Fruit fly (Drosophila melanogaster): Measurements from ENCODE around the gene CG8036.
A peak's percentile ranks its signal among the peaks of the same experiment; 100 is the strongest.

DNA sequence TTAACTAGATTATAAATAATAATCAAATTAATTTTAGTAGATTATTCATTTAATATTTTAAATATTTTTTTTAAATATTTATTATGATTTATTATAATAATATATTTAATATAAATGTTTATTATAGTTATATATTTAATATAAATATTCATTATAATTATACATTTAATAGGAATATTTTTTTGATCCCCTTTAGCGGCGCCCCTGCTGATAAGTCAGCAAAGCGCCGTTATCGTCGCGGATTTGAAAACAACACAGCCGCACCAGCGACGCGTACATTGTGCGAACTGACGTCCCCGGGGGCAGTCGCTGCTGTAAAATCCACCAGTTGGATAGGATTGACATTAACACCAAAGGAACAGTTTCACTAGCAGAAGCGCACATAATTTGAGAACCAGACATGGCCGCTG is 45.1 kb downstream of the CG8036 start, which contains the start of gene CG8112:
- TF ChIP-seq pdm3 (GFP tag; optimal IDR thresholded peaks at IDR 0.05) (no peak), Hr38 (GFP tag; optimal IDR thresholded peaks at IDR 0.05) (no peak), Blimp-1 (GFP tag; optimal IDR thresholded peaks at IDR 0.05) (peak; percentile 23), CG16779 (tag; optimal IDR thresholded peaks at IDR 0.05) (no peak), Lpt (GFP tag; optimal IDR thresholded peaks at IDR 0.05) (no peak), CG11762 (GFP tag; optimal IDR thresholded peaks at IDR 0.05; ENCODE audit: insufficient read depth) (no peak)
